Fruit fly (Drosophila melanogaster) whole organism, embryonic: ENCODE results near the gene Jhbp2.

Experiments used
- BEAF-32 ChIP-seq: fragments of 200-800 bp; sonication (Bioruptor generic); optimal IDR thresholded peaks from 3 replicates; lab custom pipeline; 2017; ENCODE audit warnings: missing biosample characterization, missing genetic modification characterization, mild to moderate bottlenecking, moderate library complexity, missing genetic modification reagents
- Bdp1 ChIP-seq: fragments of 200-800 bp; sonication (Bioruptor generic); optimal IDR thresholded peaks from 3 replicates; lab custom pipeline; 2016; ENCODE audit warnings: missing biosample characterization, missing genetic modification characterization
- BtbVII ChIP-seq: fragments of 200-800 bp; sonication (Bioruptor generic); optimal IDR thresholded peaks from 3 replicates; lab custom pipeline; 2017; ENCODE audit warnings: missing biosample characterization, mild to moderate bottlenecking, missing genetic modification characterization
- CG10565 ChIP-seq: fragments of 200-800 bp; sonication (Bioruptor generic); optimal IDR thresholded peaks from 3 replicates; lab custom pipeline; 2016; ENCODE audit warnings: missing biosample characterization, mild to moderate bottlenecking, missing genetic modification characterization
- CG10654 ChIP-seq: fragments of 200-800 bp; sonication (Bioruptor generic); optimal IDR thresholded peaks from 2 replicates; lab custom pipeline; 2016; ENCODE audit warnings: missing biosample characterization, missing genetic modification characterization
- CG10959 ChIP-seq: fragments of 200-800 bp; sonication (Bioruptor generic); IDR thresholded peaks from 2 replicates; pipeline ENCODE4 v1.3.6; 2022; ENCODE audit warnings: missing biosample characterization, missing genetic modification characterization
- CG11504 ChIP-seq: fragments of 200-800 bp; sonication (Bioruptor generic); optimal IDR thresholded peaks from 3 replicates; lab custom pipeline; 2019; ENCODE audit warnings: missing biosample characterization, mild to moderate bottlenecking, missing genetic modification characterization, moderate library complexity
- CG12155 ChIP-seq: fragments of 200-800 bp; sonication (Bioruptor generic); optimal IDR thresholded peaks from 3 replicates; lab custom pipeline; 2016; ENCODE audit warnings: missing biosample characterization, missing genetic modification characterization
- CG12236 ChIP-seq: fragments of 200-800 bp; sonication (Bioruptor generic); optimal IDR thresholded peaks from 2 replicates; lab custom pipeline; 2016; ENCODE audit warnings: missing biosample characterization, missing genetic modification characterization
- CG12391 ChIP-seq: fragments of 200-800 bp; sonication (Bioruptor generic); optimal IDR thresholded peaks from 3 replicates; lab custom pipeline; 2018; ENCODE audit warnings: missing biosample characterization, mild to moderate bottlenecking, missing genetic modification characterization, moderate library complexity
- CG13894 ChIP-seq: fragments of 200-800 bp; sonication (Bioruptor generic); optimal IDR thresholded peaks from 3 replicates; lab custom pipeline; 2018; ENCODE audit warnings: missing biosample characterization, mild to moderate bottlenecking, missing genetic modification characterization, moderate library complexity
- CG1602 ChIP-seq: fragments of 200-800 bp; sonication (Bioruptor generic); optimal IDR thresholded peaks from 3 replicates; lab custom pipeline; 2016; ENCODE audit warnings: missing biosample characterization, missing genetic modification characterization
- CG16813 ChIP-seq: fragments of 200-800 bp; sonication (Bioruptor generic); IDR thresholded peaks from 3 replicates; pipeline ENCODE4 v1.3.6; 2022; ENCODE audit warnings: missing biosample characterization, missing genetic modification characterization; ENCODE audit not compliant: partially characterized antibody
- CG18476 ChIP-seq: fragments of 200-800 bp; sonication (Bioruptor generic); optimal IDR thresholded peaks from 2 replicates; lab custom pipeline; 2016; ENCODE audit warnings: missing biosample characterization, mild to moderate bottlenecking, missing genetic modification characterization
- CG2120 ChIP-seq: fragments of 200-800 bp; sonication (Bioruptor generic); optimal IDR thresholded peaks from 3 replicates; lab custom pipeline; 2016; ENCODE audit warnings: missing biosample characterization, missing genetic modification characterization
- CG2678 ChIP-seq: fragments of 200-800 bp; sonication (Bioruptor generic); optimal IDR thresholded peaks from 3 replicates; lab custom pipeline; 2019; ENCODE audit warnings: missing biosample characterization, mild to moderate bottlenecking, missing genetic modification characterization, moderate library complexity
- CG2889 ChIP-seq: fragments of 200-800 bp; sonication (Bioruptor generic); IDR thresholded peaks from 3 replicates; pipeline ENCODE4 v1.3.6; 2022; ENCODE audit warnings: missing biosample characterization, missing genetic modification characterization
- CG32532 ChIP-seq: fragments of 200-800 bp; sonication (Bioruptor generic); IDR thresholded peaks from 2 replicates; pipeline ENCODE4 v1.3.6; 2022; ENCODE audit warnings: missing biosample characterization, missing genetic modification characterization
- CG32767 ChIP-seq: fragments of 200-800 bp; sonication (Bioruptor generic); IDR thresholded peaks from 2 replicates; pipeline ENCODE4 v1.3.6; 2022; ENCODE audit warnings: missing biosample characterization, missing genetic modification characterization
- CG34376 ChIP-seq: fragments of 200-800 bp; sonication (Bioruptor generic); optimal IDR thresholded peaks from 2 replicates; lab custom pipeline; 2018; ENCODE audit warnings: missing biosample characterization, mild to moderate bottlenecking, missing genetic modification characterization
- CG34422 ChIP-seq: fragments of 200-800 bp; sonication (Bioruptor generic); IDR thresholded peaks from 3 replicates; pipeline ENCODE4 v1.3.6; 2022; ENCODE audit warnings: missing biosample characterization, missing genetic modification characterization
- CG4328 ChIP-seq: fragments of 200-800 bp; sonication (Bioruptor generic); optimal IDR thresholded peaks from 3 replicates; lab custom pipeline; 2017; ENCODE audit warnings: missing biosample characterization, missing genetic modification reagents, missing genetic modification characterization
- CG9932 ChIP-seq: fragments of 200-800 bp; sonication (Bioruptor generic); IDR thresholded peaks from 2 replicates; pipeline ENCODE4 v1.3.6; 2022; ENCODE audit warnings: missing biosample characterization, missing genetic modification characterization
- Chrac-16 ChIP-seq: fragments of 200-800 bp; sonication (Bioruptor generic); optimal IDR thresholded peaks from 3 replicates; lab custom pipeline; 2016; ENCODE audit warnings: missing biosample characterization, missing genetic modification characterization
- Dll ChIP-seq: fragments of 200-800 bp; sonication (Bioruptor generic); IDR thresholded peaks from 4 replicates; pipeline ENCODE4 v1.3.6; 2022; ENCODE audit warnings: missing biosample characterization, missing genetic modification characterization; ENCODE audit not compliant: partially characterized antibody
- E2f1 ChIP-seq: fragments of 200-800 bp; sonication (Bioruptor generic); IDR thresholded peaks from 2 replicates; pipeline ENCODE4 v1.3.6; 2022; ENCODE audit warnings: missing biosample characterization, missing genetic modification characterization
- HLH3B ChIP-seq: fragments of 200-800 bp; sonication (Bioruptor generic); IDR thresholded peaks from 2 replicates; pipeline ENCODE4 v1.3.6; 2022; ENCODE audit warnings: missing biosample characterization, missing genetic modification characterization
- Hmx ChIP-seq: fragments of 200-800 bp; sonication (Bioruptor generic); optimal IDR thresholded peaks from 2 replicates; lab custom pipeline; 2016; ENCODE audit warnings: missing biosample characterization, missing genetic modification characterization
- Lpt ChIP-seq: fragments of >200 bp; optimal IDR thresholded peaks from 2 replicates; lab custom pipeline; 2018; ENCODE audit warnings: missing biosample characterization, missing genetic modification characterization
- Nf-YA ChIP-seq: fragments of 200-800 bp; sonication (Bioruptor generic); IDR thresholded peaks from 2 replicates; pipeline ENCODE4 v1.3.6; 2022; ENCODE audit warnings: missing biosample characterization, missing genetic modification characterization
- PHDP ChIP-seq: fragments of 200-800 bp; sonication (Bioruptor generic); optimal IDR thresholded peaks from 3 replicates; lab custom pipeline; 2018; ENCODE audit warnings: missing biosample characterization, mild to moderate bottlenecking, missing genetic modification characterization, moderate library complexity
- Rfx ChIP-seq: fragments of 200-800 bp; sonication (Bioruptor generic); IDR thresholded peaks from 2 replicates; pipeline ENCODE4 v1.3.6; 2022; ENCODE audit warnings: missing biosample characterization, missing genetic modification characterization
- Sry-δ ChIP-seq: fragments of 200-800 bp; sonication (Bioruptor generic); optimal IDR thresholded peaks from 2 replicates; lab custom pipeline; 2016; ENCODE audit warnings: missing biosample characterization, missing genetic modification characterization
- Stat92E ChIP-seq, 3 experiments: fragments of >200 bp in 2 of 3; fragments of 200-800 bp in 1 of 3; sonication (Bioruptor generic) in 1 of 3; optimal IDR thresholded peaks; 2 replicates each; lab custom pipeline; 2017 to 2019; ENCODE audit warnings: missing biosample characterization in 3 of 3, missing genetic modification characterization in 3 of 3, mild to moderate bottlenecking in 1 of 3, moderate library complexity in 1 of 3
- cato ChIP-seq: fragments of 200-800 bp; sonication (Bioruptor generic); optimal IDR thresholded peaks from 2 replicates; lab custom pipeline; 2016; ENCODE audit warnings: missing biosample characterization, missing genetic modification characterization, borderline replicate concordance
- croc ChIP-seq: fragments of 200-800 bp; sonication (Bioruptor generic); conservative IDR thresholded peaks from 3 replicates; pipeline ENCODE4 v1.3.6; 2022; ENCODE audit warnings: missing biosample characterization, missing genetic modification characterization
- dan ChIP-seq: fragments of 200-800 bp; sonication (Bioruptor generic); IDR thresholded peaks from 2 replicates; pipeline ENCODE4 v1.3.6; 2022; ENCODE audit warnings: missing biosample characterization, missing genetic modification characterization
- eyg ChIP-seq: fragments of 200-800 bp; sonication (Bioruptor generic); optimal IDR thresholded peaks from 3 replicates; lab custom pipeline; 2016; ENCODE audit warnings: missing biosample characterization, missing genetic modification characterization
- gt ChIP-seq: fragments of 200-800 bp; sonication (Bioruptor generic); IDR thresholded peaks from 2 replicates; pipeline ENCODE4 v1.3.6; 2022; ENCODE audit warnings: missing biosample characterization, missing genetic modification characterization
- her ChIP-seq: fragments of 200-800 bp; sonication (Bioruptor generic); optimal IDR thresholded peaks from 2 replicates; lab custom pipeline; 2016; ENCODE audit warnings: missing biosample characterization, missing genetic modification characterization
- otp ChIP-seq: fragments of 200-800 bp; sonication (Bioruptor generic); IDR thresholded peaks from 3 replicates; pipeline ENCODE4, ENCODE4 v1.3.6; 2022; ENCODE audit warnings: missing biosample characterization, missing genetic modification characterization
- pan ChIP-seq, 4 experiments: fragments of >200 bp in 3 of 4; fragments of 200-800 bp in 1 of 4; sonication (Bioruptor generic) in 1 of 4; optimal IDR thresholded peaks in 3 of 4; IDR thresholded peaks in 1 of 4; 2 replicates each; pipeline versions ENCODE4 v1.3.6 to Lab custom; 2017 to 2022; ENCODE audit warnings: missing biosample characterization in 2 of 4, missing genetic modification characterization in 2 of 4, mixed read lengths in 1 of 4
- psq ChIP-seq: fragments of 200-800 bp; sonication (Bioruptor generic); optimal IDR thresholded peaks from 2 replicates; lab custom pipeline; 2017; ENCODE audit warnings: missing biosample characterization, missing genetic modification characterization
- ranshi ChIP-seq: fragments of 200-800 bp; sonication (Bioruptor generic); IDR thresholded peaks from 2 replicates; pipeline ENCODE4 v1.3.6; 2022; ENCODE audit warnings: missing biosample characterization, missing genetic modification characterization
- sc ChIP-seq, 3 experiments: fragments of >200 bp in 2 of 3; fragments of 200-800 bp in 1 of 3; sonication (Bioruptor generic) in 1 of 3; optimal IDR thresholded peaks; 2 replicates in 2 of 3; 3 replicates in 1 of 3; lab custom pipeline; 2017; ENCODE audit warnings: mild to moderate bottlenecking in 1 of 3, missing biosample characterization in 1 of 3, missing genetic modification characterization in 1 of 3, missing genetic modification reagents in 1 of 3
- schlank ChIP-seq: fragments of 200-800 bp; sonication (Bioruptor generic); optimal IDR thresholded peaks from 2 replicates; lab custom pipeline; 2018; ENCODE audit warnings: missing biosample characterization, mild to moderate bottlenecking, missing genetic modification characterization
- scrt ChIP-seq: fragments of 200-800 bp; sonication (Bioruptor generic); optimal IDR thresholded peaks from 2 replicates; lab custom pipeline; 2018; ENCODE audit warnings: missing biosample characterization, mild to moderate bottlenecking, missing genetic modification characterization, moderate library complexity
- usp ChIP-seq: fragments of >200 bp; optimal IDR thresholded peaks from 2 replicates; lab custom pipeline; 2017; ENCODE audit warnings: missing biosample characterization, missing genetic modification characterization
- vnd ChIP-seq: fragments of 200-800 bp; sonication (Bioruptor generic); IDR thresholded peaks from 3 replicates; pipeline ENCODE4 v1.3.6; 2022; ENCODE audit warnings: missing biosample characterization, missing genetic modification characterization; ENCODE audit not compliant: partially characterized antibody

Jhbp2 gene

dm6 chr3R:4992227-4992737 lies 31.1 kb upstream of the Jhbp2 start (continued):
- TF ChIP-seq otp (GFP tag; lab: Robert Waterston, UW) (peak; percentile 62; the same call in 1 of the 3 replicates), croc (GFP tag; lab: Robert Waterston, UW) (no peak; the same call in 2 of the 3 replicates), BEAF-32 (GFP tag; lab: Kevin White, UChicago) (no peak), CG13894 (peak; percentile 4), her (GFP tag; lab: Kevin White, UChicago) (no peak), Dll (GFP tag; lab: Robert Waterston, UW) (no peak), cato (GFP tag; lab: Kevin White, UChicago) (no peak), CG9932 (GFP tag; lab: Robert Waterston, UW) (no peak), CG10959 (GFP tag; lab: Robert Waterston, UW) (no peak), vnd (GFP tag; lab: Robert Waterston, UW) (no peak), CG34422 (GFP tag; lab: Robert Waterston, UW) (peak; percentile 11; the same call in 1 of the 3 replicates), CG12391 (tag; lab: Kevin White, UChicago) (no peak), Lpt (no peak), CG10654 (GFP tag; lab: Kevin White, UChicago) (no peak), ranshi (GFP tag; lab: Robert Waterston, UW) (peak; percentile 13; the same call in 1 of the 2 replicates), sc (optimal IDR thresholded peaks at IDR 0.05; lab: Kevin White, UChicago) (no peak), sc (GFP tag; optimal IDR thresholded peaks at IDR 0.05; lab: Kevin White, UChicago) (peak; percentile 32), CG4328 (GFP tag; lab: Kevin White, UChicago) (peak; percentile 48), Nf-YA (GFP tag; lab: Robert Waterston, UW) (0 out of 2 replicates have a peak, but pooled peaks have one; percentile 30), Chrac-16 (GFP tag; lab: Kevin White, UChicago) (no peak), CG12155 (no peak), CG2678 (tag; lab: Kevin White, UChicago) (peak; percentile 60), CG34376 (GFP tag; lab: Kevin White, UChicago) (no peak), CG12236 (peak; percentile 59), scrt (GFP tag; lab: Kevin White, UChicago) (peak; percentile 28), CG2889 (GFP tag; lab: Robert Waterston, UW) (no peak), psq (GFP tag; lab: Kevin White, UChicago) (peak; percentile 1), Stat92E (GFP tag; optimal IDR thresholded peaks at IDR 0.05; lab: Kevin White, UChicago) (peak in 1 of 3 experiments; percentile 30), CG10565 (GFP tag; lab: Kevin White, UChicago) (no peak), gt (GFP tag; lab: Robert Waterston, UW) (no peak), CG32532 (GFP tag; lab: Robert Waterston, UW) (0 out of 2 replicates have a peak, but pooled peaks have one; percentile 26), HLH3B (peak; percentile 37; the same call in 1 of the 2 replicates), Rfx (GFP tag; lab: Robert Waterston, UW) (peak; percentile 22; the same call in 1 of the 2 replicates), CG16813 (GFP tag; lab: Robert Waterston, UW) (no peak), CG32767 (peak; percentile 56; the same call in 1 of the 2 replicates), Bdp1 (GFP tag; lab: Kevin White, UChicago) (peak; percentile 45), Hmx (GFP tag; lab: Kevin White, UChicago) (no peak), PHDP (peak; percentile 38), pan (optimal IDR thresholded peaks at IDR 0.05; lab: Kevin White, UChicago) (no peak), pan (GFP tag; optimal IDR thresholded peaks at IDR 0.05 in 1 of 2, IDR thresholded peaks at IDR 0.05 in 1 of 2) (peak in 1 of 2 experiments; percentile 22), schlank (tag; lab: Kevin White, UChicago) (peak; percentile 11), eyg (GFP tag; lab: Kevin White, UChicago) (no peak), Sry-δ (no peak), CG18476 (GFP tag; lab: Kevin White, UChicago) (no peak), CG2120 (GFP tag; lab: Kevin White, UChicago) (no peak), dan (no peak), BtbVII (peak; percentile 63), E2f1 (GFP tag; lab: Robert Waterston, UW) (peak; percentile 30; the same call in 1 of the 2 replicates), usp (GFP tag; lab: Kevin White, UChicago) (no peak), CG11504 (tag; lab: Kevin White, UChicago) (peak; percentile 41), CG1602 (GFP tag; lab: Kevin White, UChicago) (no peak)
